Fruit fly (Drosophila melanogaster) whole organism, embryonic: ENCODE measurements around the gene SC35.

Experiments
- ATbp ChIP-seq: fragments of 200-800 bp; sonication (Bioruptor generic); optimal IDR thresholded peaks from 2 replicates; lab custom pipeline; 2017; ENCODE audit warnings: missing biosample characterization, mild to moderate bottlenecking, missing genetic modification characterization, missing genetic modification reagents
- Abd-B ChIP-seq: fragments of 200-800 bp; sonication (Bioruptor generic); optimal IDR thresholded peaks from 2 replicates; lab custom pipeline; 2018; ENCODE audit warnings: missing biosample characterization, mild to moderate bottlenecking, missing genetic modification characterization, moderate library complexity
- CG10147 ChIP-seq: fragments of 200-800 bp; sonication (Bioruptor generic); optimal IDR thresholded peaks from 2 replicates; lab custom pipeline; 2019; ENCODE audit warnings: missing biosample characterization, mild to moderate bottlenecking, missing genetic modification characterization, moderate library complexity
- CG13296 ChIP-seq: fragments of 200-800 bp; sonication (Bioruptor generic); optimal IDR thresholded peaks from 3 replicates; lab custom pipeline; 2018; ENCODE audit warnings: missing biosample characterization, mild to moderate bottlenecking, missing genetic modification characterization
- CG13624 ChIP-seq: fragments of 200-800 bp; sonication (Bioruptor generic); optimal IDR thresholded peaks from 2 replicates; lab custom pipeline; 2016; ENCODE audit warnings: missing biosample characterization, missing genetic modification characterization
- CG14965 ChIP-seq: fragments of 200-800 bp; sonication (Bioruptor generic); optimal IDR thresholded peaks from 2 replicates; lab custom pipeline; 2016; ENCODE audit warnings: missing biosample characterization, missing genetic modification characterization, borderline replicate concordance
- CG16863 ChIP-seq: fragments of 200-800 bp; sonication (Bioruptor generic); optimal IDR thresholded peaks from 3 replicates; lab custom pipeline; 2016; ENCODE audit warnings: missing biosample characterization, missing genetic modification characterization
- CG30403 ChIP-seq: fragments of 200-800 bp; sonication (Bioruptor generic); optimal IDR thresholded peaks from 3 replicates; lab custom pipeline; 2016; ENCODE audit warnings: missing biosample characterization, missing genetic modification characterization
- CG3995 ChIP-seq: fragments of 200-800 bp; sonication (Bioruptor generic); optimal IDR thresholded peaks from 3 replicates; lab custom pipeline; 2016; ENCODE audit warnings: missing biosample characterization, missing genetic modification characterization
- CG4282 ChIP-seq: fragments of 200-800 bp; sonication (Bioruptor generic); optimal IDR thresholded peaks from 2 replicates; lab custom pipeline; 2016; ENCODE audit warnings: missing biosample characterization, missing genetic modification characterization
- CG4707 ChIP-seq: fragments of 200-800 bp; sonication (Bioruptor generic); optimal IDR thresholded peaks from 2 replicates; lab custom pipeline; 2018; ENCODE audit warnings: missing biosample characterization, mild to moderate bottlenecking, missing genetic modification characterization, moderate library complexity
- CG4854 ChIP-seq: fragments of 200-800 bp; sonication (Bioruptor generic); optimal IDR thresholded peaks from 2 replicates; lab custom pipeline; 2016; ENCODE audit warnings: missing biosample characterization, missing genetic modification characterization, inconsistent platforms
- CG6254 ChIP-seq: fragments of 200-800 bp; sonication (Bioruptor generic); optimal IDR thresholded peaks from 3 replicates; lab custom pipeline; 2017; ENCODE audit warnings: mild to moderate bottlenecking, missing biosample characterization, missing genetic modification reagents, missing genetic modification characterization
- CG6791 ChIP-seq: fragments of 200-800 bp; sonication (Bioruptor generic); IDR thresholded peaks from 3 replicates; pipeline ENCODE4 v1.3.6; 2022; ENCODE audit warnings: missing biosample characterization, missing genetic modification characterization; ENCODE audit not compliant: partially characterized antibody
- CG7556 ChIP-seq: fragments of 200-800 bp; sonication (Bioruptor generic); optimal IDR thresholded peaks from 2 replicates; lab custom pipeline; 2017; ENCODE audit warnings: missing biosample characterization, mild to moderate bottlenecking, missing genetic modification characterization
- CG8478 ChIP-seq: fragments of >200 bp; optimal IDR thresholded peaks from 2 replicates; lab custom pipeline; 2018
- CG9437 ChIP-seq: fragments of 200-800 bp; sonication (Bioruptor generic); optimal IDR thresholded peaks from 2 replicates; lab custom pipeline; 2018; ENCODE audit warnings: missing biosample characterization, mild to moderate bottlenecking, missing genetic modification characterization
- CkIIα-i1 ChIP-seq: fragments of 200-800 bp; sonication (Bioruptor generic); IDR thresholded peaks from 2 replicates; pipeline ENCODE4 v1.3.6; 2022; ENCODE audit warnings: missing biosample characterization, missing genetic modification characterization
- Doc3 ChIP-seq: fragments of 200-800 bp; sonication (Bioruptor generic); IDR thresholded peaks from 3 replicates; pipeline ENCODE4 v1.3.6; 2022; ENCODE audit warnings: missing biosample characterization, missing genetic modification characterization; ENCODE audit not compliant: partially characterized antibody
- E2f2 ChIP-seq: fragments of 200-800 bp; sonication (Bioruptor generic); IDR thresholded peaks from 2 replicates; pipeline ENCODE4 v1.3.6; 2022; ENCODE audit warnings: missing biosample characterization, missing genetic modification characterization
- ERR ChIP-seq: fragments of 200-800 bp; sonication (Bioruptor generic); optimal IDR thresholded peaks from 2 replicates; lab custom pipeline; 2016; ENCODE audit warnings: missing biosample characterization, missing genetic modification characterization
- HLH4C ChIP-seq: fragments of 200-800 bp; sonication (Bioruptor generic); IDR thresholded peaks from 3 replicates; pipeline ENCODE4 v1.3.6; 2022; ENCODE audit warnings: missing biosample characterization, missing genetic modification characterization; ENCODE audit not compliant: partially characterized antibody
- Jarid2 ChIP-seq: fragments of 200-800 bp; sonication (Bioruptor generic); optimal IDR thresholded peaks from 3 replicates; lab custom pipeline; 2017; ENCODE audit warnings: mild to moderate bottlenecking, missing biosample characterization, missing genetic modification reagents, missing genetic modification characterization
- Med ChIP-seq: fragments of 200-800 bp; sonication (Bioruptor generic); peaks from one replicate; lab custom pipeline; 2016; ENCODE audit warnings: missing biosample characterization, missing genetic modification characterization, mild to moderate bottlenecking, inconsistent platforms, moderate library complexity
- Nf-YA ChIP-seq: fragments of 200-800 bp; sonication (Bioruptor generic); IDR thresholded peaks from 2 replicates; pipeline ENCODE4 v1.3.6; 2022; ENCODE audit warnings: missing biosample characterization, missing genetic modification characterization
- Nf-YC ChIP-seq: fragments of 200-800 bp; optimal IDR thresholded peaks from 3 replicates; lab custom pipeline; 2019; ENCODE audit warnings: missing biosample characterization, mild to moderate bottlenecking, missing genetic modification characterization, moderate library complexity
- Spps ChIP-seq: fragments of 200-800 bp; sonication (Bioruptor generic); optimal IDR thresholded peaks from 2 replicates; lab custom pipeline; 2018; ENCODE audit warnings: missing biosample characterization, mild to moderate bottlenecking, missing genetic modification characterization
- az2 ChIP-seq: fragments of 200-800 bp; sonication (Bioruptor generic); optimal IDR thresholded peaks from 3 replicates; lab custom pipeline; 2016; ENCODE audit warnings: missing biosample characterization, missing genetic modification characterization
- bab2 ChIP-seq: fragments of 200-800 bp; sonication (Bioruptor generic); optimal IDR thresholded peaks from 2 replicates; lab custom pipeline; 2016; ENCODE audit warnings: missing biosample characterization, missing genetic modification characterization
- bbx ChIP-seq: fragments of 200-800 bp; sonication (Bioruptor generic); IDR thresholded peaks from 2 replicates; pipeline ENCODE4 v1.3.6; 2022; ENCODE audit warnings: missing biosample characterization, missing genetic modification characterization; ENCODE audit not compliant: partially characterized antibody
- bigmax ChIP-seq: fragments of 200-800 bp; sonication (Bioruptor generic); optimal IDR thresholded peaks from 2 replicates; lab custom pipeline; 2018; ENCODE audit warnings: missing biosample characterization, mild to moderate bottlenecking, missing genetic modification characterization
- chinmo ChIP-seq: fragments of 200-800 bp; sonication (Bioruptor generic); IDR thresholded peaks from 4 replicates; pipeline ENCODE4 v1.3.6; 2022; ENCODE audit warnings: missing biosample characterization, missing genetic modification characterization; ENCODE audit not compliant: partially characterized antibody
- chn ChIP-seq: fragments of 200-800 bp; sonication (Bioruptor generic); optimal IDR thresholded peaks from 2 replicates; lab custom pipeline; 2016; ENCODE audit warnings: missing biosample characterization, missing genetic modification characterization
- crc ChIP-seq: fragments of 200-800 bp; sonication (Bioruptor generic); optimal IDR thresholded peaks from 2 replicates; lab custom pipeline; 2016; ENCODE audit warnings: missing biosample characterization, missing genetic modification characterization
- croc ChIP-seq: fragments of 200-800 bp; sonication (Bioruptor generic); conservative IDR thresholded peaks from 3 replicates; pipeline ENCODE4 v1.3.6; 2022; ENCODE audit warnings: missing biosample characterization, missing genetic modification characterization
- fd64A ChIP-seq: fragments of 200-800 bp; sonication (Bioruptor generic); optimal IDR thresholded peaks from 3 replicates; lab custom pipeline; 2018; ENCODE audit warnings: missing biosample characterization, mild to moderate bottlenecking, missing genetic modification characterization
- fru ChIP-seq: fragments of >200 bp; optimal IDR thresholded peaks from 2 replicates; lab custom pipeline; 2017
- gfzf ChIP-seq: fragments of 200-800 bp; sonication (Bioruptor generic); optimal IDR thresholded peaks from 2 replicates; lab custom pipeline; 2016; ENCODE audit warnings: missing biosample characterization, mild to moderate bottlenecking, missing genetic modification characterization, moderate library complexity
- lmd ChIP-seq: fragments of 200-800 bp; sonication (Bioruptor generic); IDR thresholded peaks from 2 replicates; pipeline ENCODE4 v1.3.6; 2022; ENCODE audit warnings: missing biosample characterization, missing genetic modification characterization
- nmo ChIP-seq: fragments of 200-800 bp; sonication (Bioruptor generic); optimal IDR thresholded peaks from 2 replicates; lab custom pipeline; 2018; ENCODE audit warnings: missing biosample characterization, mild to moderate bottlenecking, missing genetic modification characterization, moderate library complexity
- onecut ChIP-seq: fragments of 200-800 bp; sonication (Bioruptor generic); IDR thresholded peaks from 2 replicates; pipeline ENCODE4 v1.3.6; 2022; ENCODE audit warnings: missing biosample characterization, missing genetic modification characterization
- pb ChIP-seq: fragments of 200-800 bp; sonication (Bioruptor generic); optimal IDR thresholded peaks from 3 replicates; lab custom pipeline; 2016; ENCODE audit warnings: missing biosample characterization, missing genetic modification characterization
- pros ChIP-seq: fragments of 200-800 bp; sonication (Bioruptor generic); optimal IDR thresholded peaks from 3 replicates; lab custom pipeline; 2019; ENCODE audit warnings: missing biosample characterization, mild to moderate bottlenecking, missing genetic modification characterization, moderate library complexity
- ranshi ChIP-seq: fragments of 200-800 bp; sonication (Bioruptor generic); IDR thresholded peaks from 2 replicates; pipeline ENCODE4 v1.3.6; 2022; ENCODE audit warnings: missing biosample characterization, missing genetic modification characterization
- slp2 ChIP-seq: fragments of 200-800 bp; sonication (Bioruptor generic); optimal IDR thresholded peaks from 2 replicates; lab custom pipeline; 2016; ENCODE audit warnings: missing biosample characterization, missing genetic modification characterization
- sr ChIP-seq: fragments of 200-800 bp; sonication (Bioruptor generic); IDR thresholded peaks from 3 replicates; pipeline ENCODE4 v1.3.6; 2022; ENCODE audit warnings: missing biosample characterization, missing genetic modification characterization
- stwl ChIP-seq: fragments of 200-800 bp; sonication (Bioruptor generic); optimal IDR thresholded peaks from 3 replicates; lab custom pipeline; 2018; ENCODE audit warnings: missing biosample characterization, mild to moderate bottlenecking, missing genetic modification characterization, moderate library complexity
- tio ChIP-seq: fragments of 200-800 bp; sonication (Bioruptor generic); optimal IDR thresholded peaks from 2 replicates; lab custom pipeline; 2017; ENCODE audit warnings: missing biosample characterization, missing genetic modification characterization, inconsistent platforms
- usp ChIP-seq: fragments of >200 bp; optimal IDR thresholded peaks from 2 replicates; lab custom pipeline; 2017; ENCODE audit warnings: missing biosample characterization, missing genetic modification characterization

SC35 gene

DNA sequence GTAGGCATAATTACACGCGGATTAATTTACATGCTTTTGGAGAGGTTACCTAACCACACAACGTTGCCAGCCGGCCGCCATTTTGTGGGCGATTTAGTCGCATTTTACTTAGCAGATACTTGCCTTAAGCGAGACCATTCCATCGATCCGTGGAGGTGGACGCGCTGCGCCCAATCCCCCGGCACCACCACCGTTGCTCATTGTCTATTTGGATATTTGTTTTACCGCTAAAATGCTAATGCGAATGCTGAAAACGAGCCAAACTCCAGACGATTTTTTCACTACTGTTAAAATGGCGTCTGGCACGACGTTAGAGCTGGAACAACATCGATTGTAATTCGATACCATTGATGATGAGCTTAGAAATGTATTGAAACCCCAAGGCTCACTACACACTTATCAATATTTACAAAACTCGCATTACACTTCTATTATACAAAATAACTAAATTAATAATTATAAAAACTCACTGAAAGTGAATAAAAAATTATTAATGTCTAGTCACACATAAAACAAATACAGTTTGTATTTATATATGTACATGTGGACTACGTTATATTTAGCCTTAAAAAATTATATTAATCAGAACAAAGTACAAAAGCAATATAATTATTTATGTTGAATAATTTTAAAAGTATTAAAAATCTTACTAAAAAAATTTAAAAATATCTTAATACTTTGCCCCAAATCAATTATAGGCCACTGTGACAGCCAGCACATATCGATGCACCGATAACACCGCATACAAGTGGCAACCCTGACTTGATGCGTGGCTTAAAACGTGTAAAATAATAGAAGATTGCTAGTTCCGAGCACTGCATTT, 542 bp downstream of the SC35 start, which contains the start of gene eRF3 (continued):
- TF ChIP-seq CG4854 (no peak), Doc3 (GFP tag; lab: Robert Waterston, UW) (peak; percentile 35; the same call in 1 of the 3 replicates), tio (GFP tag; lab: Kevin White, UChicago) (peak; percentile 80), CG16863 (GFP tag; lab: Kevin White, UChicago) (no peak), bab2 (GFP tag; lab: Kevin White, UChicago) (peak; percentile 14), gfzf (GFP tag; lab: Kevin White, UChicago) (no peak), Med (GFP tag; lab: Kevin White, UChicago) (peak; percentile 74), CG10147 (GFP tag; lab: Kevin White, UChicago) (peak; percentile 63), ATbp (GFP tag; lab: Kevin White, UChicago) (peak; percentile 33), CG6791 (GFP tag; lab: Robert Waterston, UW) (peak; percentile 29; the same call in 2 of the 3 replicates), Jarid2 (GFP tag; lab: Kevin White, UChicago) (no peak), CG8478 (no peak), az2 (peak; percentile 59), CG7556 (GFP tag; lab: Kevin White, UChicago) (peak; percentile 83), Nf-YA (GFP tag; lab: Robert Waterston, UW) (no peak; the same call in 1 of the 2 replicates), CG4707 (GFP tag; lab: Kevin White, UChicago) (no peak), slp2 (GFP tag; lab: Kevin White, UChicago) (no peak), CkIIα-i1 (GFP tag; lab: Robert Waterston, UW) (no peak), crc (GFP tag; lab: Kevin White, UChicago) (no peak), CG6254 (GFP tag; lab: Kevin White, UChicago) (no peak), fd64A (no peak), onecut (peak; percentile 29; the same call in 1 of the 2 replicates), croc (GFP tag; lab: Robert Waterston, UW) (peak; percentile 64), CG3995 (GFP tag; lab: Kevin White, UChicago) (no peak), bbx (GFP tag; lab: Robert Waterston, UW) (no peak; the same call in 1 of the 2 replicates), E2f2 (GFP tag; lab: Robert Waterston, UW) (peak; percentile 45), CG4282 (GFP tag; lab: Kevin White, UChicago) (peak; percentile 61), CG9437 (GFP tag; lab: Kevin White, UChicago) (peak; percentile 78), Nf-YC (tag; lab: Kevin White, UChicago) (peak; percentile 83), pb (GFP tag; lab: Kevin White, UChicago) (no peak), nmo (GFP tag; lab: Kevin White, UChicago) (peak; percentile 92), chn (GFP tag; lab: Kevin White, UChicago) (no peak), usp (GFP tag; lab: Kevin White, UChicago) (no peak), stwl (peak; percentile 12), chinmo (GFP tag; lab: Robert Waterston, UW) (peak; percentile 80; the same call in 1 of the 4 replicates), Spps (tag; lab: Kevin White, UChicago) (peak; percentile 41), HLH4C (GFP tag; lab: Robert Waterston, UW) (0 out of 3 replicates have a peak, but pooled peaks have one; percentile 42), CG13624 (GFP tag; lab: Kevin White, UChicago) (no peak), CG13296 (peak; percentile 81), lmd (peak; percentile 78), sr (no peak), pros (no peak), bigmax (peak; percentile 91), ranshi (GFP tag; lab: Robert Waterston, UW) (peak; percentile 76; the same call in 1 of the 2 replicates), Abd-B (peak; percentile 81), fru (lab: Kevin White, UChicago) (no peak), CG30403 (GFP tag; lab: Kevin White, UChicago) (peak; percentile 86), CG14965 (GFP tag; lab: Kevin White, UChicago) (no peak), ERR (GFP tag; lab: Kevin White, UChicago) (no peak)
